Fruit fly (Drosophila melanogaster): ENCODE data around the gene Burs.

dm6 chr3R:21732901-21733300 is 36.4 kb upstream of the Burs start:
- TF ChIP-seq h (optimal IDR thresholded peaks at IDR 0.05) (no peak), insv (optimal IDR thresholded peaks at IDR 0.05) (no peak), psq (optimal IDR thresholded peaks at IDR 0.05) (no peak), ttk (optimal IDR thresholded peaks at IDR 0.05) (no peak), Sin3A (optimal IDR thresholded peaks at IDR 0.05) (no peak)
